Worm (Caenorhabditis elegans): ENCODE measurements around the gene nhr-271.
A peak's percentile ranks its signal among the peaks of the same experiment; 100 is the strongest.

DNA sequence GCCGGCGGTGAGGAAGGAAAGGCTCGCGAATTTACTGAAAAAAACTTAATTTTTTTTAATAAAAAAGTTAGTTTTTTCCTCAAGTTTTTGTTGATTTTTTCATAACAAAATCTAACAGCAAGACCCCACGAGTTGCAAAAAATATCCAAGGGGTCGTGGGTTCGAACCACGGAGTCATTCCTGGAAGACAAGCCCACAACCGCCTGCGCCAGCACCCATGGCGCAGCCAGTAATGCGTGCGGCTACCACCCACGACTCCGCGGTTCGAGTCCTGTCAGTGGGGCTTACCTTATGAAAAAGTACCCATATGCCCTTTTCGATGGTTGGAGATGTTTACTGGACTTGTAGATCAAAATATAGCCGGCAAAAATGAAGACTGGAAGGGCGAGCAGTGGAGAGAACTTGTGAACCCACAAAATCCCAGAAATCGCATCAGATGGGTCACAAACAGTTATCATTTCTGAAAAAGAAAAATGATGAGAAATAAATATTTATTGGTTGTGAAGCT lies 42.5 kb upstream of the nhr-271 start, which contains the start of gene Y70C5A.2:
- TF ChIP-seq F55B11.4 (tag; optimal IDR thresholded peaks at IDR 0.05; ENCODE audit: borderline replicate concordance, insufficient read depth) = no peak
- TF ChIP-seq ama-1 (optimal IDR thresholded peaks at IDR 0.05) = no peak
- no peak for TF ChIP-seq ama-1 (GFP tag; optimal IDR thresholded peaks at IDR 0.05)
- TF ChIP-seq B0261.1 (tag; optimal IDR thresholded peaks at IDR 0.05) = no peak
- TF ChIP-seq snpc-4 (GFP tag; optimal IDR thresholded peaks at IDR 0.05) = no peak
- no peak for TF ChIP-seq snpc-4 (tag; optimal IDR thresholded peaks at IDR 0.05)
- TF ChIP-seq egrh-3 (GFP tag; IDR thresholded peaks at IDR 0.05) = no peak
- no peak for TF ChIP-seq F22D6.2 (tag; optimal IDR thresholded peaks at IDR 0.05)
- TF ChIP-seq sdz-38 (tag; optimal IDR thresholded peaks at IDR 0.05) = no peak
- 0 out of 2 replicates have a peak, but pooled peaks have one; percentile 51 for TF ChIP-seq attf-6 (GFP tag; IDR thresholded peaks at IDR 0.05)
- no peak for TF ChIP-seq unc-62 (GFP tag; optimal IDR thresholded peaks at IDR 0.05)

All from whole organism, young adult.